Fruit fly (Drosophila melanogaster) whole organism, embryonic: ENCODE results near the gene Cdk5alpha.

Experiments used
- Asciz ChIP-seq: fragments of 200-800 bp; sonication (Bioruptor generic); optimal IDR thresholded peaks from 2 replicates; lab custom pipeline; 2017; ENCODE audit warnings: missing biosample characterization, mild to moderate bottlenecking, missing genetic modification characterization, missing genetic modification reagents
- B-H2 ChIP-seq: fragments of 200-800 bp; sonication (Bioruptor generic); optimal IDR thresholded peaks from 2 replicates; lab custom pipeline; 2018; ENCODE audit warnings: missing biosample characterization, mild to moderate bottlenecking, missing genetic modification characterization
- CG10267 ChIP-seq: fragments of 200-800 bp; sonication (Bioruptor generic); optimal IDR thresholded peaks from 2 replicates; lab custom pipeline; 2018; ENCODE audit warnings: missing biosample characterization, mild to moderate bottlenecking, missing genetic modification characterization, moderate library complexity
- CG13287 ChIP-seq: fragments of 200-800 bp; sonication (Bioruptor generic); IDR thresholded peaks from 2 replicates; pipeline ENCODE4 v1.3.6; 2022; ENCODE audit warnings: missing biosample characterization, missing genetic modification characterization; ENCODE audit not compliant: partially characterized antibody
- CG15479 ChIP-seq: fragments of 200-800 bp; sonication (Bioruptor generic); optimal IDR thresholded peaks from 3 replicates; lab custom pipeline; 2019; ENCODE audit warnings: missing biosample characterization, mild to moderate bottlenecking, missing genetic modification characterization, moderate library complexity
- CG15696 ChIP-seq: fragments of 200-800 bp; sonication (Bioruptor generic); optimal IDR thresholded peaks from 2 replicates; lab custom pipeline; 2019; ENCODE audit warnings: missing biosample characterization, mild to moderate bottlenecking, missing genetic modification characterization, moderate library complexity
- CG17385 ChIP-seq: fragments of 200-800 bp; sonication (Bioruptor generic); optimal IDR thresholded peaks from 3 replicates; lab custom pipeline; 2018; ENCODE audit warnings: missing biosample characterization, mild to moderate bottlenecking, missing genetic modification characterization
- CG1832 ChIP-seq: fragments of 200-800 bp; sonication (Bioruptor generic); optimal IDR thresholded peaks from 2 replicates; lab custom pipeline; 2017; ENCODE audit warnings: missing biosample characterization, mild to moderate bottlenecking, missing genetic modification characterization, inconsistent platforms
- CG18476 ChIP-seq: fragments of 200-800 bp; sonication (Bioruptor generic); optimal IDR thresholded peaks from 2 replicates; lab custom pipeline; 2016; ENCODE audit warnings: missing biosample characterization, mild to moderate bottlenecking, missing genetic modification characterization
- CG34376 ChIP-seq: fragments of 200-800 bp; sonication (Bioruptor generic); optimal IDR thresholded peaks from 2 replicates; lab custom pipeline; 2018; ENCODE audit warnings: missing biosample characterization, mild to moderate bottlenecking, missing genetic modification characterization
- CG4328 ChIP-seq: fragments of 200-800 bp; sonication (Bioruptor generic); optimal IDR thresholded peaks from 3 replicates; lab custom pipeline; 2017; ENCODE audit warnings: missing biosample characterization, missing genetic modification reagents, missing genetic modification characterization
- CG4404 ChIP-seq: fragments of 200-800 bp; sonication (Bioruptor generic); IDR thresholded peaks from 2 replicates; pipeline ENCODE4 v1.3.6; 2022; ENCODE audit warnings: missing biosample characterization, missing genetic modification characterization
- CG6654 ChIP-seq: fragments of 200-800 bp; sonication (Bioruptor generic); optimal IDR thresholded peaks from 2 replicates; lab custom pipeline; 2017; ENCODE audit warnings: missing biosample characterization, mild to moderate bottlenecking, missing genetic modification characterization
- CG7839 ChIP-seq: fragments of 200-800 bp; sonication (Bioruptor generic); optimal IDR thresholded peaks from 3 replicates; lab custom pipeline; 2018; ENCODE audit warnings: missing biosample characterization, mild to moderate bottlenecking, missing genetic modification characterization, moderate library complexity
- CTCF ChIP-seq: fragments of 200-800 bp; sonication (Bioruptor generic); optimal IDR thresholded peaks from 2 replicates; lab custom pipeline; 2017; ENCODE audit warnings: missing biosample characterization, mild to moderate bottlenecking, missing genetic modification characterization, moderate library complexity
- Dip3 ChIP-seq: fragments of 200-800 bp; sonication (Bioruptor generic); optimal IDR thresholded peaks from 3 replicates; lab custom pipeline; 2016; ENCODE audit warnings: missing biosample characterization, missing genetic modification characterization
- Dp ChIP-seq: fragments of 200-800 bp; sonication (Bioruptor generic); optimal IDR thresholded peaks from 2 replicates; lab custom pipeline; 2018; ENCODE audit warnings: missing biosample characterization, mild to moderate bottlenecking, missing genetic modification characterization, moderate library complexity
- GATAe ChIP-seq: fragments of 200-800 bp; sonication (Bioruptor generic); conservative IDR thresholded peaks from 2 replicates; pipeline ENCODE4 v1.3.6; 2022; ENCODE audit warnings: missing biosample characterization, missing genetic modification characterization
- HLH3B ChIP-seq: fragments of 200-800 bp; sonication (Bioruptor generic); IDR thresholded peaks from 2 replicates; pipeline ENCODE4 v1.3.6; 2022; ENCODE audit warnings: missing biosample characterization, missing genetic modification characterization
- HmgZ ChIP-seq: fragments of 200-800 bp; sonication (Bioruptor generic); optimal IDR thresholded peaks from 2 replicates; lab custom pipeline; 2018; ENCODE audit warnings: missing biosample characterization, mild to moderate bottlenecking, missing genetic modification characterization
- Hmx ChIP-seq: fragments of 200-800 bp; sonication (Bioruptor generic); optimal IDR thresholded peaks from 2 replicates; lab custom pipeline; 2016; ENCODE audit warnings: missing biosample characterization, missing genetic modification characterization
- Hr39 ChIP-seq: fragments of >200 bp; optimal IDR thresholded peaks from 2 replicates; lab custom pipeline; 2017
- Hr51 ChIP-seq, 2 experiments: fragments of 200-800 bp; sonication (Bioruptor generic); optimal IDR thresholded peaks; 2 replicates in 1 of 2; 3 replicates in 1 of 2; lab custom pipeline; 2016 to 2018; ENCODE audit warnings: missing biosample characterization in 2 of 2, missing genetic modification characterization in 2 of 2, mild to moderate bottlenecking in 1 of 2, moderate library complexity in 1 of 2
- Hsf ChIP-seq: fragments of 200-800 bp; sonication (Bioruptor generic); optimal IDR thresholded peaks from 3 replicates; lab custom pipeline; 2016; ENCODE audit warnings: missing biosample characterization, missing genetic modification characterization
- Mad ChIP-seq: fragments of 200-800 bp; sonication (Bioruptor generic); optimal IDR thresholded peaks from 2 replicates; lab custom pipeline; 2016; ENCODE audit warnings: missing biosample characterization, missing genetic modification characterization
- Max ChIP-seq: fragments of 200-800 bp; sonication (Bioruptor generic); optimal IDR thresholded peaks from 2 replicates; lab custom pipeline; 2016; ENCODE audit warnings: missing biosample characterization, mild to moderate bottlenecking, missing genetic modification characterization
- NK7.1 ChIP-seq: fragments of 200-800 bp; sonication (Bioruptor generic); optimal IDR thresholded peaks from 3 replicates; lab custom pipeline; 2016; ENCODE audit warnings: missing biosample characterization, missing genetic modification characterization
- Trl ChIP-seq, 3 experiments: fragments of >200 bp in 2 of 3; fragments of 200-800 bp in 1 of 3; sonication (Bioruptor generic) in 1 of 3; optimal IDR thresholded peaks; 2 replicates in 1 of 3; 3 replicates in 2 of 3; lab custom pipeline; 2016 to 2017; ENCODE audit warnings: missing biosample characterization in 1 of 3, missing genetic modification characterization in 1 of 3
- Vsx1 ChIP-seq: fragments of 200-800 bp; sonication (Bioruptor generic); optimal IDR thresholded peaks from 2 replicates; lab custom pipeline; 2017; ENCODE audit warnings: missing biosample characterization, mild to moderate bottlenecking, missing genetic modification characterization, missing genetic modification reagents
- al ChIP-seq: fragments of 200-800 bp; sonication (Bioruptor generic); IDR thresholded peaks from 2 replicates; pipeline ENCODE4 v1.3.6; 2022; ENCODE audit warnings: missing biosample characterization, missing genetic modification characterization
- cas ChIP-seq: fragments of 200-800 bp; sonication (Bioruptor generic); IDR thresholded peaks from 2 replicates; pipeline ENCODE4 v1.3.6; 2022; ENCODE audit warnings: missing biosample characterization, missing genetic modification characterization
- caup ChIP-seq: fragments of 200-800 bp; sonication (Bioruptor generic); optimal IDR thresholded peaks from 3 replicates; lab custom pipeline; 2017; ENCODE audit warnings: missing biosample characterization, mild to moderate bottlenecking, missing genetic modification characterization, moderate library complexity; ENCODE audit not compliant: severe bottlenecking
- eyg ChIP-seq: fragments of 200-800 bp; sonication (Bioruptor generic); optimal IDR thresholded peaks from 3 replicates; lab custom pipeline; 2016; ENCODE audit warnings: missing biosample characterization, missing genetic modification characterization
- gce ChIP-seq: fragments of 200-800 bp; sonication (Bioruptor generic); IDR thresholded peaks from 3 replicates; pipeline ENCODE4 v1.3.6; 2022; ENCODE audit warnings: missing biosample characterization, missing genetic modification characterization
- hkb ChIP-seq, 2 experiments: fragments of 200-800 bp in 1 of 2; fragments of >200 bp in 1 of 2; sonication (Bioruptor generic) in 1 of 2; IDR thresholded peaks in 1 of 2; optimal IDR thresholded peaks in 1 of 2; 2 replicates each; pipeline versions ENCODE4 v1.3.6 to Lab custom; 2017 to 2022; ENCODE audit warnings: missing biosample characterization in 1 of 2, missing genetic modification characterization in 1 of 2
- kay ChIP-seq: fragments of 200-800 bp; sonication (Bioruptor generic); optimal IDR thresholded peaks from 2 replicates; lab custom pipeline; 2016; ENCODE audit warnings: missing biosample characterization, missing genetic modification characterization
- lbe ChIP-seq: fragments of 200-800 bp; sonication (Bioruptor generic); optimal IDR thresholded peaks from 2 replicates; lab custom pipeline; 2016; ENCODE audit warnings: missing biosample characterization, mild to moderate bottlenecking, missing genetic modification characterization
- lola ChIP-seq, 3 experiments: fragments of >200 bp in 2 of 3; fragments of 200-800 bp in 1 of 3; sonication (Bioruptor generic) in 1 of 3; optimal IDR thresholded peaks; 2 replicates each; lab custom pipeline; 2017 to 2019; ENCODE audit warnings: missing biosample characterization in 3 of 3, missing genetic modification characterization in 3 of 3, mild to moderate bottlenecking in 1 of 3, moderate library complexity in 1 of 3
- mirr ChIP-seq: fragments of 200-800 bp; sonication (Bioruptor generic); optimal IDR thresholded peaks from 3 replicates; lab custom pipeline; 2018; ENCODE audit warnings: missing biosample characterization, mild to moderate bottlenecking, missing genetic modification characterization
- pho ChIP-seq: fragments of 200-800 bp; sonication (Bioruptor generic); optimal IDR thresholded peaks from 2 replicates; lab custom pipeline; 2016; ENCODE audit warnings: missing biosample characterization, missing genetic modification characterization
- run ChIP-seq: fragments of 200-800 bp; sonication (Bioruptor generic); optimal IDR thresholded peaks from 3 replicates; lab custom pipeline; 2018; ENCODE audit warnings: missing biosample characterization, mild to moderate bottlenecking, missing genetic modification characterization
- salm ChIP-seq: fragments of 200-800 bp; sonication (Bioruptor generic); optimal IDR thresholded peaks from 2 replicates; lab custom pipeline; 2018; ENCODE audit warnings: missing biosample characterization, mild to moderate bottlenecking, missing genetic modification characterization
- sisA ChIP-seq: fragments of 200-800 bp; sonication (Bioruptor generic); IDR thresholded peaks from 2 replicates; pipeline ENCODE4 v1.3.6; 2022; ENCODE audit warnings: missing biosample characterization, missing genetic modification characterization
- tup ChIP-seq: fragments of 200-800 bp; sonication (Bioruptor generic); optimal IDR thresholded peaks from 2 replicates; lab custom pipeline; 2016; ENCODE audit warnings: missing biosample characterization, mild to moderate bottlenecking, missing genetic modification characterization, moderate library complexity
- twi ChIP-seq: fragments of 200-800 bp; optimal IDR thresholded peaks from 2 replicates; lab custom pipeline; 2019; ENCODE audit warnings: missing biosample characterization, mild to moderate bottlenecking, missing genetic modification characterization, moderate library complexity
- tx ChIP-seq: fragments of 200-800 bp; sonication (Bioruptor generic); optimal IDR thresholded peaks from 2 replicates; lab custom pipeline; 2016; ENCODE audit warnings: missing biosample characterization, missing genetic modification characterization
- wdn ChIP-seq: fragments of 200-800 bp; sonication (Bioruptor generic); IDR thresholded peaks from 2 replicates; pipeline ENCODE4 v1.3.6; 2022; ENCODE audit warnings: missing biosample characterization, missing genetic modification characterization
- zen2 ChIP-seq: fragments of 200-800 bp; sonication (Bioruptor generic); IDR thresholded peaks from 3 replicates; pipeline ENCODE4 v1.3.6; 2022; ENCODE audit warnings: missing biosample characterization, missing genetic modification characterization; ENCODE audit not compliant: partially characterized antibody

The Cdk5alpha gene

DNA sequence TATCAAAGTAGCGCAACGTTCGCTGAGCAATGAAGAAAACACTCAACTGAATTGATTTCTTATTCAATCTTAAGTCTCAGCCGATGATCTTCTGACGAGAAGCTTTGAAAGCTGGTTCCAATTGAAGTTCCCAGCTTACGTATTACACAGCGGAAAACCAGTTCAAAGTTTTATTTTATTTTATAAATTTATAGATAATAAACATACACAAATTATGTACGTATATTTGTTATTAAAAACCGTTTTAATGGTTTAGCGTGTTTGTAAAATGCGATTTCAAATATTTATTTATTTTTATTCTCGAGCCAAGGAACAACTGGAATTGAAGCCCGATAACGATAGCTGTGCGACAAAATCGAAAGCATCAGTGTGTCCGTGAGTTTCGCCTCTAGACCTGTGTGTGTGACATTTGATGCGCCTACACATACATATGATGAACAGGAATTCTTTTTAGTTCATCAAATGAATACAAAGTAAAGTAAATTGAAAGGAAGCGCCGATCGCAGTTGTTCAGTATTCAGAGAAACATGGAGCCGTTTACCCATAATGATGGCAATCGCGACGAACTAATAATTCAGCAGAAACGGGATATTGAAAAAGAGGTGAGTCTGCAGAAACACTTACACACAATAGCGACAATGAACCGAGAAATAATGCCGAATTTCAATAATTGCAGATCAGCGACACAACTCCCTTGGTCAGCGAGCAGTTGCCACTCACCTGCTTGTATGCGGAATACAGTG is 4.1 kb downstream of the Cdk5alpha start, which contains the start of the genes CG5390 and CG4968:
Gene CG5390 (minus strand): TSS at position 77 of the 743 bp plus-strand sequence.
Gene CG4968 (plus strand): TSS at position 405 of the 743 bp plus-strand sequence.
- peak; percentile 14 for TF ChIP-seq Mad (GFP tag; lab: Kevin White, UChicago)
- TF ChIP-seq Dp (GFP tag; lab: Kevin White, UChicago) = peak; percentile 58
- TF ChIP-seq HLH3B (GFP tag; lab: Robert Waterston, UW) = peak; percentile 45; the same call in 1 of the 2 replicates
- TF ChIP-seq cas (GFP tag; lab: Robert Waterston, UW) = peak; percentile 59; the same call in 1 of the 2 replicates
- TF ChIP-seq hkb (optimal IDR thresholded peaks at IDR 0.05; lab: Kevin White, UChicago) = no peak
- peak; percentile 65 for TF ChIP-seq hkb (GFP tag; IDR thresholded peaks at IDR 0.05; lab: Robert Waterston, UW)
- no peak for TF ChIP-seq tx (GFP tag; lab: Kevin White, UChicago)
- TF ChIP-seq pho = peak; percentile 41
- TF ChIP-seq Hsf (GFP tag; lab: Kevin White, UChicago) = peak; percentile 34
- TF ChIP-seq tup (GFP tag; lab: Kevin White, UChicago) = peak; percentile 35
- TF ChIP-seq gce (GFP tag; lab: Robert Waterston, UW) = peak; percentile 53; the same call in 1 of the 3 replicates
- TF ChIP-seq CG6654 (GFP tag; lab: Kevin White, UChicago) = no peak
- TF ChIP-seq CG34376 (GFP tag; lab: Kevin White, UChicago) = peak; percentile 37
- TF ChIP-seq Trl (optimal IDR thresholded peaks at IDR 0.05; lab: Kevin White, UChicago) = no peak
- no peak for TF ChIP-seq Trl (GFP tag; optimal IDR thresholded peaks at IDR 0.05; lab: Kevin White, UChicago)
- no peak for TF ChIP-seq CG1832 (GFP tag; lab: Kevin White, UChicago)
- TF ChIP-seq run (tag; lab: Kevin White, UChicago) = no peak
- peak; percentile 55 for TF ChIP-seq al (GFP tag; lab: Robert Waterston, UW)
- peak; percentile 12 for TF ChIP-seq CTCF (GFP tag; lab: Kevin White, UChicago)
- TF ChIP-seq Hr39 (lab: Kevin White, UChicago) = no peak
- peak; percentile 68 for TF ChIP-seq HmgZ (tag; lab: Kevin White, UChicago)
- no peak for TF ChIP-seq CG7839 (tag; lab: Kevin White, UChicago)
- TF ChIP-seq CG4328 (GFP tag; lab: Kevin White, UChicago) = peak; percentile 70
- peak in 1 of 3 experiments; percentile 36 for TF ChIP-seq lola (GFP tag; optimal IDR thresholded peaks at IDR 0.05; lab: Kevin White, UChicago)
- TF ChIP-seq Dip3 (GFP tag; lab: Kevin White, UChicago) = peak; percentile 2
- peak; percentile 43 for TF ChIP-seq twi (tag; lab: Kevin White, UChicago)
- peak; percentile 75 for TF ChIP-seq CG10267 (tag; lab: Kevin White, UChicago)
- TF ChIP-seq eyg (GFP tag; lab: Kevin White, UChicago) = no peak
- no peak for TF ChIP-seq Hmx (GFP tag; lab: Kevin White, UChicago)
- peak; percentile 30 to 83 for TF ChIP-seq Hr51 (GFP tag; optimal IDR thresholded peaks at IDR 0.05; lab: Kevin White, UChicago)
- TF ChIP-seq B-H2 (GFP tag; lab: Kevin White, UChicago) = peak; percentile 71
- no peak for TF ChIP-seq CG15479 (GFP tag; lab: Kevin White, UChicago)
- TF ChIP-seq kay (GFP tag; lab: Kevin White, UChicago) = peak; percentile 33
- peak; percentile 88 for TF ChIP-seq lbe (GFP tag; lab: Kevin White, UChicago)
- TF ChIP-seq wdn (GFP tag; lab: Robert Waterston, UW) = peak; percentile 38; the same call in 1 of the 2 replicates
- TF ChIP-seq CG13287 (GFP tag; lab: Robert Waterston, UW) = peak; percentile 73
- TF ChIP-seq mirr = peak; percentile 20
- no peak for TF ChIP-seq CG4404
- TF ChIP-seq zen2 (GFP tag; lab: Robert Waterston, UW) = no peak; the same call in 2 of the 3 replicates
- peak; percentile 61 for TF ChIP-seq caup (GFP tag; lab: Kevin White, UChicago)
- TF ChIP-seq salm (tag; lab: Kevin White, UChicago) = peak; percentile 58
- peak; percentile 50 for TF ChIP-seq Max (GFP tag; lab: Kevin White, UChicago)
- TF ChIP-seq Vsx1 = peak; percentile 57
- no peak for TF ChIP-seq NK7.1 (GFP tag; lab: Kevin White, UChicago)
- no peak for TF ChIP-seq GATAe (GFP tag; lab: Robert Waterston, UW)
- peak; percentile 50 for TF ChIP-seq CG18476
- no peak for TF ChIP-seq sisA
- peak; percentile 32 for TF ChIP-seq CG15696
- TF ChIP-seq CG17385 (GFP tag; lab: Kevin White, UChicago) = peak; percentile 68
- TF ChIP-seq Asciz (GFP tag; lab: Kevin White, UChicago) = peak; percentile 52
